Worm (Caenorhabditis elegans) whole organism, L2 larva: ENCODE data around the gene lys-5.

Experiments used
- crh-2 ChIP-seq: sonication (generic microtip); optimal IDR thresholded peaks from 2 replicates; lab custom pipeline; 2017; ENCODE audit warnings: missing biosample characterization, missing genetic modification characterization
- elt-3 ChIP-seq: sonication (generic microtip); optimal IDR thresholded peaks from 2 replicates; lab custom pipeline; 2017; ENCODE audit warnings: missing biosample characterization, missing genetic modification characterization

- TF ChIP-seq elt-3, result no peak
- TF ChIP-seq crh-2 (tag; lab: Kevin White, UChicago), result no peak
Measured at ce11 chrIV:11574331-11574730, 51.1 kb downstream of the lys-5 start.
